Worm (Caenorhabditis elegans): ENCODE data around the gene C34C12.1.

The C34C12.1 gene

DNA sequence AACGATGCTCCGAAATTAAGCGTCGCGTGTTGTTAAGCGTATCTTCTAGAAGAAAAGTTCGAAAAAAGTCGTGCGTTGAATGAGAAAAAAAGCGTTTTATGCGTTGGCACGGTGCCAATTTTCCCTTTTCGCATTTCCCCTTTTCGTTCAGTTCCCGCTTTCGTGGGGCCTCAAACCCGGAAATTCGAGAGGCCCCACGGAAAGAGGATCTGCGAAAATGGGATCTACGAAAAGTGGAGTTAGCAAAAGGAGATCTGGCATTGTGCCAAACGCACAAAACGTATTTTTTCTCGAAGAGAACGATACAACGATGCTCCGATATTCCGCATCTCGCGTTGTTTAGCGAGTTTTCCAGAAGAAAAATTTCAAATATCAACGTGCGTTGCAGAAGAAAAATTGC lies 45.7 kb downstream of the C34C12.1 start (continued):
- TF ChIP-seq hmg-1.1 (GFP tag; IDR thresholded peaks at IDR 0.05) (peak; percentile 51; the same call in 1 of the 2 replicates), lin-15B (tag; optimal IDR thresholded peaks at IDR 0.05) (no peak), ZK546.5 (tag; optimal IDR thresholded peaks at IDR 0.05) (no peak), nhr-48 (tag; optimal IDR thresholded peaks at IDR 0.05) (no peak), ceh-20 (GFP tag; IDR thresholded peaks at IDR 0.05) (peak; percentile 78), F49E8.2 (tag; optimal IDR thresholded peaks at IDR 0.05; ENCODE audit: borderline replicate concordance) (peak; percentile 3), Y5F2A.4 (GFP tag; optimal IDR thresholded peaks at IDR 0.05) (no peak), F37D6.2 (tag; optimal IDR thresholded peaks at IDR 0.05) (no peak), dmd-6 (GFP tag; IDR thresholded peaks at IDR 0.05) (peak; percentile 37; the same call in 1 of the 2 replicates), vab-7 (GFP tag; IDR thresholded peaks at IDR 0.05) (peak; percentile 72), nhr-111 (GFP tag; optimal IDR thresholded peaks at IDR 0.05) (no peak), zfp-3 (GFP tag; conservative IDR thresholded peaks at IDR 0.05) (no peak), nhr-237 (tag; optimal IDR thresholded peaks at IDR 0.05) (no peak), lir-3 (tag; optimal IDR thresholded peaks at IDR 0.05) (no peak), ceh-44 (GFP tag; IDR thresholded peaks at IDR 0.05) (peak; percentile 54; the same call in 1 of the 2 replicates), rbr-2 (tag; optimal IDR thresholded peaks at IDR 0.05) (peak; percentile 23), lin-29 (GFP tag; IDR thresholded peaks at IDR 0.05) (no peak), ZK337.2 (GFP tag; IDR thresholded peaks at IDR 0.05) (peak; percentile 22; the same call in 1 of the 2 replicates), zfp-2 (tag; optimal IDR thresholded peaks at IDR 0.05) (no peak), php-3 (GFP tag; IDR thresholded peaks at IDR 0.05) (no peak), dmd-9 (GFP tag; IDR thresholded peaks at IDR 0.05) (0 out of 2 replicates have a peak, but pooled peaks have one; percentile 45), pqm-1 (tag; optimal IDR thresholded peaks at IDR 0.05) (no peak), aha-1 (tag) (peak; percentile 45), nhr-77 (tag; optimal IDR thresholded peaks at IDR 0.05) (no peak), unc-130 (GFP tag; optimal IDR thresholded peaks at IDR 0.05) (peak; percentile 61), snpc-4 (tag; optimal IDR thresholded peaks at IDR 0.05) (no peak), ceh-32 (tag; optimal IDR thresholded peaks at IDR 0.05; ENCODE audit: poor library complexity) (no peak), nhr-42 (GFP tag; IDR thresholded peaks at IDR 0.05) (no peak), nhr-11 (tag; optimal IDR thresholded peaks at IDR 0.05) (no peak), lin-39 (tag; optimal IDR thresholded peaks at IDR 0.05) (no peak), ama-1 (optimal IDR thresholded peaks at IDR 0.05) (no peak), zip-2 (tag; optimal IDR thresholded peaks at IDR 0.05) (no peak)

DNA sequence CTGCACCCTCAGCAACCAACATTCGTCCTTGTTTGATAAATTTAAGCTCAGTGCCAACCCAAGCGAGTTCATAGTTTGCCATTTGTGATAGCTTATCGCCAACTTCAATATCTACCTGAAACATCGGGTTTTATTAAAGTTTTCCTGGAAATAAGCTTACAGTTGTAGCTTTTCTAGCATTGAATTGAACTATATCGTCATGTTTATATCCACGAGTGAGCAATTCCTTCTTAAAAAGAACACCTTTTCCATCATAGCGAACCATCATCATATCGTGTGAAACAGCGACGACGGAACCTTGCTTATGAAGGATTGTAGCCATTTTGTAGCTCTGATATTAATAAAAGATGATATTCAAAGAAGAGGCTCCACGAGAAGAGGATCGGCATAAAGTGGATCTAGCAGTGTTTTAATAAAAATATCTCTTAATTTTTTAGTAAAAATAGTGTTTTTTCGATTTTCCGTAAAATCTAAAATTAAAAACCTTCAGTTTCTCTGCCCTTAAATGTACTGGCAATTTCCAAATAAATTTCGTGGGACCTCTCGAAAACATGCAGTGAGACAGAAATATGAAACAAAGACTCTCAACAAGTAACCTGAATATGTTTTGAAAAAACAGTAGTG lies 48.2 kb downstream of the C34C12.1 start, which contains the start of gene M01F1.8:
M01F1.8 (minus strand) TSS at position 335 of the 624 bp plus-strand sequence.
- TF ChIP-seq F10B5.3 (tag; optimal IDR thresholded peaks at IDR 0.05) = peak; percentile 54
- TF ChIP-seq F49E8.2 (tag; optimal IDR thresholded peaks at IDR 0.05; ENCODE audit: borderline replicate concordance) = peak; percentile 46
- peak; percentile 29; the same call in 1 of the 2 replicates for TF ChIP-seq snpc-1.2 (GFP tag; IDR thresholded peaks at IDR 0.05)
- peak in 1 of 2 experiments; percentile 77 for TF ChIP-seq unc-62 (GFP tag; optimal IDR thresholded peaks at IDR 0.05 in 1 of 2)
- no peak for TF ChIP-seq unc-62 (tag; optimal IDR thresholded peaks at IDR 0.05)
- no peak for TF ChIP-seq mxl-2 (GFP tag; conservative IDR thresholded peaks at IDR 0.05)
- TF ChIP-seq rbr-2 (tag; optimal IDR thresholded peaks at IDR 0.05) = no peak
- no peak for TF ChIP-seq pha-4 (GFP tag; IDR thresholded peaks at IDR 0.05)
- TF ChIP-seq pha-4 (tag; optimal IDR thresholded peaks at IDR 0.05) = no peak
- peak in 1 of 2 experiments; percentile 11 for TF ChIP-seq daf-16 (GFP tag; optimal IDR thresholded peaks at IDR 0.05)
- TF ChIP-seq daf-16 (tag; optimal IDR thresholded peaks at IDR 0.05) = peak; percentile 3
- 0 out of 2 replicates have a peak, but pooled peaks have one; percentile 23 for TF ChIP-seq daf-19 (GFP tag; conservative IDR thresholded peaks at IDR 0.05)
- TF ChIP-seq nhr-42 (GFP tag; IDR thresholded peaks at IDR 0.05) = no peak
- peak; percentile 61 for TF ChIP-seq lin-38 (GFP tag; IDR thresholded peaks at IDR 0.05)
- 0 out of 2 replicates have a peak, but pooled peaks have one; percentile 28 for TF ChIP-seq Y105C5A.15 (GFP tag; IDR thresholded peaks at IDR 0.05)
- TF ChIP-seq dve-1 (tag; optimal IDR thresholded peaks at IDR 0.05; ENCODE audit: insufficient read depth) = no peak

Data from whole organism, L4 larva.